Worm (Caenorhabditis elegans): ENCODE measurements around the gene tbb-6.

The tbb-6 gene

DNA sequence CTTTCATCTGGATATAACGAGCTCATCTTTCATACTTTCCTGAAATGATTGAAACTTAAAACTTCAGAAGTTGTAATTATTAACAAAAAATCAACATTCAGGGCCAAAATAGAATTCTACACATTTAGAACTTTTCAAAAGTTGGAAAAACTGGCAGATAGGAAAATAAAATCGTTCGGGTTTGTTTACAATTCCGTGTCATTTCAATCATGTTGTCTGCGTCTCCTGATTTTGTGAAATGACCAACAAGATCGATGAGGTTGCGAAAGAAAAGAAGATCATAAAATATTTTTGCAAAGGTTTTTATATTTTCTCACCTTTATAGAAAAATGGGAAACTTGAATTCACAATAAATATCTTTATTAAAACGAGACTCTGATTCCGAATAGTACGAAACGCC lies 27.2 kb downstream of the tbb-6 start, which contains the start of gene rskd-1:
Gene rskd-1, minus strand, starts transcription at position 39 of the 400 bp plus-strand sequence.
- TF ChIP-seq flt-1 (GFP tag; IDR thresholded peaks at IDR 0.05): no peak
- TF ChIP-seq aly-1 (tag; optimal IDR thresholded peaks at IDR 0.05): no peak
- no peak for TF ChIP-seq tbx-37 (GFP tag; conservative IDR thresholded peaks at IDR 0.05)
- no peak for TF ChIP-seq sea-1 (GFP tag; conservative IDR thresholded peaks at IDR 0.05)

DNA sequence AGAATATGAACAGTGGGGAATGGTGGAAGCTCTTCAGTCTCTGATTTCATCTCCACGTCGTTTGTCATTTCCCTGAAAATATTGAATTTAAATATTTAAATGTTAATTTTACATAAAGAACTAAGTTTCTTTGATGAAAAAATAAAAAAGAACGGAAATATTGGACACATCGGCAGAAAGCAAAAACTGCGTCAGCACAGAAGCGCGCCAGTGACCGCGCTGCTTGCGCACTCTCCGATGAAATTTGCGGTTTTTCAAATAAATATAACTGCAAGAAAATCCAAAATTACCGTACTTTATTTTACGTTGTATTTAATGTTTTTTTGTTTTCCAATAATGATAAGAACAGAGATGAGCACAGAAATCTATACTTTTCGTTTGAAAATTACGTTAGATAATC lies 30.3 kb downstream of the tbb-6 start, which contains the start of the genes srpa-68 and srh-16:
Gene srpa-68, minus strand, starts transcription at position 72 of the 400 bp plus-strand sequence.
Gene srh-16, plus strand, starts transcription at position 275 of the 400 bp plus-strand sequence.
- TF ChIP-seq tbx-11 (GFP tag; IDR thresholded peaks at IDR 0.05) (peak; percentile 42; the same call in 1 of the 2 replicates), tra-4 (tag; optimal IDR thresholded peaks at IDR 0.05) (no peak), flt-1 (GFP tag; IDR thresholded peaks at IDR 0.05) (peak; percentile 74), scrt-1 (GFP tag; IDR thresholded peaks at IDR 0.05) (0 out of 2 replicates have a peak, but pooled peaks have one; percentile 56), ceh-36 (tag; optimal IDR thresholded peaks at IDR 0.05) (peak; percentile 29), F13C5.2 (tag; optimal IDR thresholded peaks at IDR 0.05) (peak; percentile 89), hnd-1 (tag; optimal IDR thresholded peaks at IDR 0.05) (peak; percentile 39), B0310.2 (tag; optimal IDR thresholded peaks at IDR 0.05) (peak; percentile 28), ets-7 (tag; optimal IDR thresholded peaks at IDR 0.05) (no peak), pes-1 (GFP tag; IDR thresholded peaks at IDR 0.05) (peak; percentile 80), sea-1 (GFP tag; conservative IDR thresholded peaks at IDR 0.05) (no peak), tbx-37 (GFP tag; conservative IDR thresholded peaks at IDR 0.05) (0 out of 2 replicates have a peak, but pooled peaks have one; percentile 17), hmg-4 (GFP tag; optimal IDR thresholded peaks at IDR 0.05) (peak; percentile 70), ama-1 (optimal IDR thresholded peaks at IDR 0.05) (no peak), ceh-13 (GFP tag; optimal IDR thresholded peaks at IDR 0.05) (no peak), aly-1 (tag; optimal IDR thresholded peaks at IDR 0.05) (no peak), hmbx-1 (tag; optimal IDR thresholded peaks at IDR 0.05) (no peak)

DNA sequence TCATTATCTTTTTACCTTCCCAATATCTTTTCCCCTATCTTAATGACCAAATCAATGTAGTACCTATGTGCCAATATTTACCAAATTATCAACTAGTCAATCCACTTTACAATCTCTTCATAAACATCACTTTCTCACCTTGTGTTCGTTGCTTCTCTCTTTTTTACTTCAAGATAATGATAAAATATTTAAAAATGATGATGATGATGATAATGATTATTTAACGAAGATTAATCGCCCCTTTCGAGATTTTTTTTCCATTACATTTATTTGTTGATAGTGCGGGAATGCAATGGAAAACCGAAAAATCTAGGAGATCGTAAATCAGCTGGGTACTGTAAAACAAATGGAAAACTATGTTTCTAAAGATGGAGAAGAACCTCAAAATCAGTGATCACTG lies 32.8 kb downstream of the tbb-6 start:
- no peak for TF ChIP-seq scrt-1 (GFP tag; IDR thresholded peaks at IDR 0.05)
- no peak for TF ChIP-seq B0310.2 (tag; optimal IDR thresholded peaks at IDR 0.05)
- TF ChIP-seq F13C5.2 (tag; optimal IDR thresholded peaks at IDR 0.05): no peak
- no peak for TF ChIP-seq tbx-37 (GFP tag; conservative IDR thresholded peaks at IDR 0.05)
- TF ChIP-seq sea-1 (GFP tag; conservative IDR thresholded peaks at IDR 0.05): no peak
- no peak for TF ChIP-seq ama-1 (optimal IDR thresholded peaks at IDR 0.05)
- no peak for TF ChIP-seq tra-4 (tag; optimal IDR thresholded peaks at IDR 0.05)
- no peak for TF ChIP-seq ceh-13 (GFP tag; optimal IDR thresholded peaks at IDR 0.05)
- TF ChIP-seq pes-1 (GFP tag; IDR thresholded peaks at IDR 0.05): no peak
- no peak for TF ChIP-seq hnd-1 (tag; optimal IDR thresholded peaks at IDR 0.05)
- no peak for TF ChIP-seq hmbx-1 (tag; optimal IDR thresholded peaks at IDR 0.05)
- no peak for TF ChIP-seq aly-1 (tag; optimal IDR thresholded peaks at IDR 0.05)
- no peak for TF ChIP-seq flt-1 (GFP tag; IDR thresholded peaks at IDR 0.05)
- no peak for TF ChIP-seq tbx-11 (GFP tag; IDR thresholded peaks at IDR 0.05)
- no peak for TF ChIP-seq hmg-4 (GFP tag; optimal IDR thresholded peaks at IDR 0.05)

DNA sequence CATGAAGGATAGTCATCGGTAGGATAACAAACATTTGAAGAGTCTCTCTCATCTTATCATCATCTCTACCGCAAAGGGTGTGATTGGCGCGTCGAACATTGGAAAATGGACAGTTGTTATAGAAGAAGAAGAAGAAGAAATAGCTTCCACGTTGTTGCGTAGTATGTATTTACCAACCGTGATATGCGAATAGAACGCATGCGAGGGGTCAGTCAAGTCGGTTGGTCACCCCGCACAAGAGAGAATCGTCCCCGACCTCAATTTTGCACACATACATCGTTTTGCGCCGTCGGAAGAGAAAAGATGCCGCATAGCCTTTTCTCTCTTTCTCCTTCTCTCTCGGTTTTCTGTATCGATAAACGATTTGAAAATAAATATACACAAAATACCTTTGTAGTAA lies 33.7 kb downstream of the tbb-6 start:
- no peak for TF ChIP-seq tbx-11 (GFP tag; IDR thresholded peaks at IDR 0.05)
- peak; percentile 2 for TF ChIP-seq hmg-4 (GFP tag; optimal IDR thresholded peaks at IDR 0.05)

DNA sequence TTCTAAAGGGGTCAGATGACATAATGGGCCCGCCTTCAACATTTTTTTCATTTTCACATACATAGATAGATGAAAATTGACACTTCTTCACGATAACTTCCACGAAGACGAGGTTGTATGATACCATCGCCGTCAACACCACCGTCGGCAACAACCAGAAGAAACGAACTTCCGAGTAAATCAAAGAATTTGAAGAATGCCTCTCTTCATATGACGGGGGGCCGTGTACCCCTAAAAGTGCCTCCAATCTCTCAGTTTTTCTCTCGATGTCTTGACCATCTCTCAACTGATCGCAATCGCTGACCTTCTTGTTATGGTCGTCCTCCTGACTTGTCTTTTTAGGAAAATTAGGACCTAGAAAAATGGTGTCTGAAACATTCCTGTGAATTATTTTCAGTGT lies 34.2 kb downstream of the tbb-6 start:
- TF ChIP-seq flt-1 (GFP tag; IDR thresholded peaks at IDR 0.05) (no peak), scrt-1 (GFP tag; IDR thresholded peaks at IDR 0.05) (no peak), tbx-11 (GFP tag; IDR thresholded peaks at IDR 0.05) (no peak), hmbx-1 (tag; optimal IDR thresholded peaks at IDR 0.05) (no peak), ceh-13 (GFP tag; optimal IDR thresholded peaks at IDR 0.05) (no peak)

DNA sequence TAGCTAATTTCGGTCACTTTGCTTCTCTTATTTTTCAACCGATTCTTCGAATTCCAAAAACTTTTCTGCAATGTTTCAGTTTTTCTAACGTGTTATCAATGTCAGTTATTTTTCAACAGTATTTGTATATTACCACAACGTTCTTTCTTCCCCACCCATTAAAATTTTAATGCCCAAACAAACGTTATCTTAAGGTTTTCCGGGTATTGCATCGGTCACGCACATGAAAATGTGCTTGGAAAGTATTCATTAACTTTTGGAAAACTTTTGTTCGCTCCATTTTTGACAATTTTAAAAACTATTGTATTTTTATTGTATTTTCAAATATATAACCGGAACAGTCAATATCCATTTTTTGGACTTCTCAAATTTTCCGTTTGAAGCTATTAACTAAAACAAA lies 34.8 kb downstream of the tbb-6 start:
- no peak for TF ChIP-seq ceh-36 (tag; optimal IDR thresholded peaks at IDR 0.05)
- TF ChIP-seq ets-7 (tag; optimal IDR thresholded peaks at IDR 0.05): no peak
- TF ChIP-seq F13C5.2 (tag; optimal IDR thresholded peaks at IDR 0.05): no peak
- TF ChIP-seq ama-1 (optimal IDR thresholded peaks at IDR 0.05): no peak
- no peak for TF ChIP-seq aly-1 (tag; optimal IDR thresholded peaks at IDR 0.05)
- no peak for TF ChIP-seq tra-4 (tag; optimal IDR thresholded peaks at IDR 0.05)
- no peak for TF ChIP-seq scrt-1 (GFP tag; IDR thresholded peaks at IDR 0.05)
- TF ChIP-seq sea-1 (GFP tag; conservative IDR thresholded peaks at IDR 0.05): no peak
- TF ChIP-seq tbx-37 (GFP tag; conservative IDR thresholded peaks at IDR 0.05): no peak

DNA sequence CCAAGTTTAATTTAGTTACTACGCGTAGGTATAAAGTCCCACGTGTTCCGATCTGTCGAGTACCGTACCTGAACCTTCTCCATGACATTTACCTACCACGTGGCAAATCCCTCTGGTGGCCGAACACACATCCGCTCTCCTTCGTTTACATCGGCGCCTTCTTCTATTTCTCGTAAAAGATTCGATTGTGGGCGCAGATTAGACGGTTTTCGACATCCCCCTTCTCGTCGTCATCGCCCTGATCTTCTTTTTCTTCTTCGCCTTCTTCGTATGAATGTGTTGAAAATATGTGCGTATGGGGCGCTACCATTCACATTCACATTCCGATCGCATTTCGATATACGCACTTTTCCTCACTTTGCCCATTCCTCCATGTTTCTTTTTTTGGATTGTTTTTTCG lies 35.5 kb downstream of the tbb-6 start:
- TF ChIP-seq B0310.2 (tag; optimal IDR thresholded peaks at IDR 0.05): no peak
- no peak for TF ChIP-seq aly-1 (tag; optimal IDR thresholded peaks at IDR 0.05)
- TF ChIP-seq flt-1 (GFP tag; IDR thresholded peaks at IDR 0.05): no peak
- no peak for TF ChIP-seq hmbx-1 (tag; optimal IDR thresholded peaks at IDR 0.05)
- no peak for TF ChIP-seq scrt-1 (GFP tag; IDR thresholded peaks at IDR 0.05)
- no peak for TF ChIP-seq F13C5.2 (tag; optimal IDR thresholded peaks at IDR 0.05)
- no peak for TF ChIP-seq tbx-37 (GFP tag; conservative IDR thresholded peaks at IDR 0.05)
- TF ChIP-seq ets-7 (tag; optimal IDR thresholded peaks at IDR 0.05): no peak
- no peak for TF ChIP-seq tbx-11 (GFP tag; IDR thresholded peaks at IDR 0.05)
- TF ChIP-seq sea-1 (GFP tag; conservative IDR thresholded peaks at IDR 0.05): no peak
- TF ChIP-seq ceh-36 (tag; optimal IDR thresholded peaks at IDR 0.05): no peak
- no peak for TF ChIP-seq ama-1 (optimal IDR thresholded peaks at IDR 0.05)
- TF ChIP-seq tra-4 (tag; optimal IDR thresholded peaks at IDR 0.05): no peak
- no peak for TF ChIP-seq hmg-4 (GFP tag; optimal IDR thresholded peaks at IDR 0.05)

DNA sequence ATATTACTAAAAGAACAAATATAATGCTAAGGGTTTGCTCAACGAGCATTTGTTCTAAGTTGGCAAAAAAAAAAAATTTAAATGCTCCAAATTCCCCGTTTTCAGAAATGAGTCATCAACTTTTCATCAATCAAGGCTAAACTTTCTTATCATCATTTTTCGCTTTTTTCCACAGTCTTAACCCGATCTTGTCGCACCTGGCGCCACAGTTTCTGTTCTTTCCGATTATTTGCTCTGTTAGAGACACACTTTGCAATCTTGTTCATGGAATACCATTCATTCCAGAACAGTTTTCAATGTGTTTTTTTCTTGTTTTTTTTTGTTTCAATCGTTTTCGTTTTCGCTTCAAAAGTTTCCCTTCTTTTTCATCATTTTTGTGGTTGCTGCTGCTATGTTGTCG lies 36.9 kb downstream of the tbb-6 start:
- TF ChIP-seq flt-1 (GFP tag; IDR thresholded peaks at IDR 0.05): no peak
- TF ChIP-seq ama-1 (optimal IDR thresholded peaks at IDR 0.05): no peak
- no peak for TF ChIP-seq hnd-1 (tag; optimal IDR thresholded peaks at IDR 0.05)
- no peak for TF ChIP-seq sea-1 (GFP tag; conservative IDR thresholded peaks at IDR 0.05)
- TF ChIP-seq tbx-37 (GFP tag; conservative IDR thresholded peaks at IDR 0.05): no peak
